Worm (Caenorhabditis elegans) whole organism, L2 larva: ENCODE measurements around the gene F46F5.5.

Experiments
- C34F6.9 ChIP-seq: fragments of 150-350 bp; optimal IDR thresholded peaks from 2 replicates; lab custom pipeline; 2014; ENCODE audit warnings: missing biosample characterization, missing genetic modification characterization
- Y55F3AM.14 ChIP-seq: fragments of 200-800 bp; sonication (Bioruptor generic); optimal IDR thresholded peaks from 2 replicates; lab custom pipeline; 2018; ENCODE audit warnings: mild to moderate bottlenecking, missing genetic modification characterization, missing compliant biosample characterization
- aly-2 ChIP-seq: fragments of 150-350 bp; optimal IDR thresholded peaks from 2 replicates; lab custom pipeline; 2014; ENCODE audit warnings: missing biosample characterization, missing genetic modification characterization
- blmp-1 ChIP-seq: sonication (generic microtip); optimal IDR thresholded peaks from 2 replicates; lab custom pipeline; 2017; ENCODE audit warnings: missing genetic modification characterization, mild to moderate bottlenecking, missing compliant biosample characterization, antibody characterized with exemption, moderate library complexity; ENCODE audit not compliant: insufficient read depth
- ceh-82 ChIP-seq: fragments of 150-350 bp; optimal IDR thresholded peaks from 2 replicates; lab custom pipeline; 2014; ENCODE audit warnings: missing biosample characterization, missing genetic modification characterization
- dmd-4 ChIP-seq: sonication (generic microtip); optimal IDR thresholded peaks from 2 replicates; lab custom pipeline; 2017; ENCODE audit warnings: missing biosample characterization, missing genetic modification characterization
- egl-27 ChIP-seq: sonication (generic microtip); optimal IDR thresholded peaks from 3 replicates; lab custom pipeline; 2017; ENCODE audit warnings: missing biosample characterization, missing genetic modification reagents, missing genetic modification characterization
- elt-1 ChIP-seq: fragments of 150-350 bp; optimal IDR thresholded peaks from 2 replicates; lab custom pipeline; 2014; ENCODE audit warnings: missing biosample characterization, missing genetic modification characterization
- elt-3 ChIP-seq: sonication (generic microtip); optimal IDR thresholded peaks from 2 replicates; lab custom pipeline; 2017; ENCODE audit warnings: missing biosample characterization, missing genetic modification characterization
- gmeb-1 ChIP-seq: fragments of 150-350 bp; optimal IDR thresholded peaks from 2 replicates; lab custom pipeline; 2014; ENCODE audit warnings: missing biosample characterization, missing genetic modification characterization
- lin-11 ChIP-seq: fragments of 150-350 bp; sonication (generic microtip); optimal IDR thresholded peaks from 2 replicates; lab custom pipeline; 2014; ENCODE audit warnings: missing biosample characterization, missing genetic modification characterization, inconsistent platforms, mixed read lengths
- lin-39 ChIP-seq: fragments of 150-350 bp; optimal IDR thresholded peaks from 2 replicates; lab custom pipeline; 2014; ENCODE audit warnings: missing biosample characterization, missing genetic modification reagents, missing genetic modification characterization
- lsy-2 ChIP-seq, 2 experiments: fragments of 150-350 bp in 1 of 2; sonication (generic microtip) in 1 of 2; optimal IDR thresholded peaks; 2 replicates each; lab custom pipeline; 2014 to 2017; ENCODE audit warnings: missing biosample characterization in 2 of 2, missing genetic modification characterization in 2 of 2
- mbf-1 ChIP-seq: sonication (generic microtip); optimal IDR thresholded peaks from 2 replicates; lab custom pipeline; 2017; ENCODE audit warnings: missing biosample characterization, missing genetic modification characterization
- mdl-1 ChIP-seq, 2 experiments: fragments of 150-350 bp in 1 of 2; sonication (generic microtip) in 1 of 2; optimal IDR thresholded peaks; 2 replicates each; lab custom pipeline; 2017; ENCODE audit warnings: missing biosample characterization in 2 of 2, missing genetic modification characterization in 2 of 2
- nhr-10 ChIP-seq: sonication (generic microtip); optimal IDR thresholded peaks from 2 replicates; lab custom pipeline; 2017; ENCODE audit warnings: missing biosample characterization, missing genetic modification characterization
- nhr-11 ChIP-seq: fragments of 150-350 bp; optimal IDR thresholded peaks from 2 replicates; lab custom pipeline; 2014; ENCODE audit warnings: missing biosample characterization, missing genetic modification characterization
- nhr-12 ChIP-seq: fragments of 150-350 bp; optimal IDR thresholded peaks from 2 replicates; lab custom pipeline; 2014; ENCODE audit warnings: missing biosample characterization, missing genetic modification characterization
- nhr-129 ChIP-seq: fragments of 150-350 bp; optimal IDR thresholded peaks from 2 replicates; lab custom pipeline; 2014; ENCODE audit warnings: missing biosample characterization, missing genetic modification characterization
- nhr-21 ChIP-seq: fragments of 150-350 bp; optimal IDR thresholded peaks from 2 replicates; lab custom pipeline; 2014; ENCODE audit warnings: missing biosample characterization, missing genetic modification characterization
- nhr-237 ChIP-seq: fragments of 150-350 bp; optimal IDR thresholded peaks from 2 replicates; lab custom pipeline; 2014; ENCODE audit warnings: missing biosample characterization, missing genetic modification characterization
- peb-1 ChIP-seq: fragments of 150-350 bp; optimal IDR thresholded peaks from 2 replicates; lab custom pipeline; 2014; ENCODE audit warnings: missing biosample characterization, missing genetic modification characterization
- sem-4 ChIP-seq: fragments of 150-350 bp; optimal IDR thresholded peaks from 2 replicates; lab custom pipeline; 2014; ENCODE audit warnings: missing biosample characterization, missing genetic modification reagents, missing genetic modification characterization
- skn-1 ChIP-seq: sonication (generic microtip); optimal IDR thresholded peaks from 2 replicates; lab custom pipeline; 2017; ENCODE audit warnings: missing biosample characterization, missing genetic modification characterization
- sma-3 ChIP-seq: sonication (generic microtip); optimal IDR thresholded peaks from 2 replicates; lab custom pipeline; 2016; ENCODE audit warnings: missing genetic modification reagents, missing genetic modification characterization, missing compliant biosample characterization
- sma-9 ChIP-seq, 2 experiments: fragments of 150-350 bp in 1 of 2; sonication (generic microtip) in 1 of 2; optimal IDR thresholded peaks; 2 replicates each; lab custom pipeline; 2014 to 2016; ENCODE audit warnings: missing genetic modification characterization in 2 of 2, mild to moderate bottlenecking in 1 of 2, missing biosample characterization in 1 of 2, missing compliant biosample characterization in 1 of 2, missing genetic modification reagents in 1 of 2, moderate library complexity in 1 of 2
- unc-39 ChIP-seq: fragments of 150-350 bp; optimal IDR thresholded peaks from 2 replicates; lab custom pipeline; 2014; ENCODE audit warnings: missing biosample characterization, missing genetic modification characterization
- unc-55 ChIP-seq: fragments of 150-350 bp; sonication (generic microtip); optimal IDR thresholded peaks from 3 replicates; lab custom pipeline; 2014; ENCODE audit warnings: missing biosample characterization, missing genetic modification reagents, missing genetic modification characterization
- zag-1 ChIP-seq: fragments of 150-350 bp; optimal IDR thresholded peaks from 2 replicates; lab custom pipeline; 2014; ENCODE audit warnings: missing biosample characterization, missing genetic modification characterization
- ztf-1 ChIP-seq: fragments of 200-800 bp; sonication (Bioruptor generic); conservative IDR thresholded peaks from 2 replicates; pipeline ENCODE4 v1.3.6; 2022; ENCODE audit warnings: missing genetic modification characterization, missing compliant biosample characterization
- ztf-11 ChIP-seq: sonication (generic microtip); optimal IDR thresholded peaks from 2 replicates; lab custom pipeline; 2017; ENCODE audit warnings: missing biosample characterization, missing genetic modification characterization

F46F5.5 gene

DNA sequence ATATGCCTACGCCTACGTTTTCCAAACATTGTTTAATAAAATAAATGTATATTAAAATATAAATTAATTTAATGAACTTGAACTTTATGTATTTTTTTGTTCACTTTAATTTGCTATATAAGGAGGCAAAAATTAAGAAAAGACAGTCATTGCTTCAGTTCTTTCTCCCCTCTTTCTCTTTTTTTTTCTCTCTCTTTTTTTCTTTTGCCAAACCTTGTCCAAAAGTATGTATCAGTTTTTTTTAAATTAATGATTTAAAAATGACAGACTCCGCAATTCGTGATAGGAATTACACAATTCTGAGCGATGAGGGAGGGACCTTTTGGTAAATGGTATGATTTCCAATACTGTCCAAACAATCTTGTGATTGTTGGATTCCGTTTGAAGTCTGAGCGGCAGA, 9.8 kb downstream of the F46F5.5 start, which contains the start of gene F46F5.13:
F46F5.13 (plus strand) TSS at position 301 of the 400 bp plus-strand sequence.
- TF ChIP-seq nhr-12 (tag; lab: Kevin White, UChicago) (no peak), sem-4 (no peak), C34F6.9 (tag; lab: Kevin White, UChicago) (no peak), nhr-237 (tag; lab: Kevin White, UChicago) (no peak), blmp-1 (tag; lab: Kevin White, UChicago) (no peak)

DNA sequence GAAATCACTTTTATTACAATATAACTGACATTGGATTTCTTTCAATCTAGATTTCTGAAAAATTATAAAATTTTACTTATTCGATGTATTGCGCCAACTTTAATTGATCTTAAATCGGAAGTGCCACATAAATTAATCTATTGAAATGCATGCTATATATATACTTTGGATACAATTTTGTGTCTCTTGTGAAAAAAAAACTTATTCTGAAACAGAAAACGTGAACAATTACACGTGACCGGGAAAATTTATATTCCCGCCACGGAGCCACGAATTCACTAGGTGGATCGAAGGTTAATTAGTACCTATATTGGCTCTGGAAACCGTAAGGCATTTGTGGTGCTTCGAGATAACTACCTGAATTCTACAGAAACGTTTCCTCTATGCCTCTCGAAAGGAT, 13.1 kb downstream of the F46F5.5 start, which contains the start of gene F46F5.14:
F46F5.14 (plus strand) TSS at position 301 of the 400 bp plus-strand sequence.
- no peak for TF ChIP-seq mbf-1 (tag; lab: Kevin White, UChicago)
- TF ChIP-seq gmeb-1: no peak
- TF ChIP-seq lin-11 (tag; lab: Kevin White, UChicago): no peak
- TF ChIP-seq unc-55: no peak
- no peak for TF ChIP-seq sma-3 (GFP tag; lab: Kevin White, UChicago)
- TF ChIP-seq nhr-10 (tag; lab: Kevin White, UChicago): no peak
- TF ChIP-seq unc-39: no peak
- TF ChIP-seq aly-2 (tag; lab: Kevin White, UChicago): no peak
- no peak for TF ChIP-seq nhr-129 (tag; lab: Kevin White, UChicago)
- no peak for TF ChIP-seq elt-3 (tag; lab: Kevin White, UChicago)
- TF ChIP-seq egl-27 (tag; lab: Kevin White, UChicago): no peak
- no peak for TF ChIP-seq sma-9 (GFP tag; optimal IDR thresholded peaks at IDR 0.05; lab: Kevin White, UChicago)
- no peak for TF ChIP-seq sma-9 (tag; optimal IDR thresholded peaks at IDR 0.05; lab: Kevin White, UChicago)
- no peak for TF ChIP-seq ztf-1 (GFP tag; lab: Robert Waterston, UW)
- TF ChIP-seq nhr-11: no peak
- TF ChIP-seq lsy-2 (tag; optimal IDR thresholded peaks at IDR 0.05; lab: Kevin White, UChicago): no peak
- TF ChIP-seq dmd-4 (tag; lab: Kevin White, UChicago): no peak

DNA sequence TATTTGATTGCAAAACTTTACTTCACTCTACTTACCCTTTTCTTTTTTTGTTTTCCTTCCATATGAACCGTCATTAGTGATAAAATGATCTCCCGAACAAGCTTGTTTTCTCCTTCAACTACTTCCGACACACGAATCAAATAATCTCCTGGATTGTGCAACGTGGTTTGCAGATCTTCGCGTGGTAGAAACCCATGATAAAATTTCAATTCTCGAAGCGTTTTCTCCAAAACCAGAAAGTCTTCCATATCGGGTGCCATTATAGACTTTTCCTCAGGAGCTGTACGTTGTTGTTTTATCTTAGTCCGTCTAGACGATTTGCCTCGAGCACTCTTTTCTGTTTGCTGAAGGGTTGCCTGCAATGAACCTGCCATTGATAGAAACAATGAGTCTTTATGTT, 15.4 kb downstream of the F46F5.5 start:
- TF ChIP-seq ztf-11 (tag; lab: Kevin White, UChicago): no peak
- TF ChIP-seq nhr-21 (tag; lab: Kevin White, UChicago): no peak
- TF ChIP-seq ztf-1 (GFP tag; lab: Robert Waterston, UW): no peak
- no peak for TF ChIP-seq lsy-2 (tag; optimal IDR thresholded peaks at IDR 0.05; lab: Kevin White, UChicago)
- no peak for TF ChIP-seq nhr-237 (tag; lab: Kevin White, UChicago)
- no peak for TF ChIP-seq lin-39 (tag; lab: Kevin White, UChicago)
- TF ChIP-seq elt-1: no peak
- TF ChIP-seq mdl-1 (tag; optimal IDR thresholded peaks at IDR 0.05; lab: Kevin White, UChicago): no peak
- TF ChIP-seq Y55F3AM.14 (GFP tag; lab: Kevin White, UChicago): no peak
- TF ChIP-seq, all 48 proteins: peak for 0

DNA sequence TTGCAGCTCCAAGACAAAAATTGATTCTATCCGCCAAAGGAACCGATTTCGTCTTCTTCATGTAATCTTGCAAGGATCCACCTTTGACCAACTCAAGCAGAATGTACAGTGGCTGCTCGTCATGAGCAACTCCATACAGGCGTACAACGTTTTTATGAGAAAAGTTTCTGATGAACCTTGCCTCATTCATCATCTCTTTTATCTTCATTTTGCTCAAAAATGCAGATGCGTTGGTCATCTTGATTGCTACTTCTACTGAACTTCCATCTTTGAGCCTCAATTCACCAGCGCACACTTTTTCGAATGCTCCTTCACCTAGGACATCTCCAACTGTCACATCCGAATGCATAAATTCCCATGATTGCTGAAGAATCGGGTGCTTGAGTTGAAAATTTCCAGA, 15.9 kb downstream of the F46F5.5 start:
- TF ChIP-seq sma-3 (GFP tag; lab: Kevin White, UChicago): no peak
- no peak for TF ChIP-seq aly-2 (tag; lab: Kevin White, UChicago)
- no peak for TF ChIP-seq nhr-129 (tag; lab: Kevin White, UChicago)
- TF ChIP-seq nhr-21 (tag; lab: Kevin White, UChicago): no peak
- no peak for TF ChIP-seq lin-11 (tag; lab: Kevin White, UChicago)
- TF ChIP-seq skn-1 (tag; lab: Kevin White, UChicago): no peak
- TF ChIP-seq nhr-11: no peak
- no peak for TF ChIP-seq nhr-237 (tag; lab: Kevin White, UChicago)
- no peak for TF ChIP-seq sem-4
- TF ChIP-seq, all 48 proteins: peak for 0

DNA sequence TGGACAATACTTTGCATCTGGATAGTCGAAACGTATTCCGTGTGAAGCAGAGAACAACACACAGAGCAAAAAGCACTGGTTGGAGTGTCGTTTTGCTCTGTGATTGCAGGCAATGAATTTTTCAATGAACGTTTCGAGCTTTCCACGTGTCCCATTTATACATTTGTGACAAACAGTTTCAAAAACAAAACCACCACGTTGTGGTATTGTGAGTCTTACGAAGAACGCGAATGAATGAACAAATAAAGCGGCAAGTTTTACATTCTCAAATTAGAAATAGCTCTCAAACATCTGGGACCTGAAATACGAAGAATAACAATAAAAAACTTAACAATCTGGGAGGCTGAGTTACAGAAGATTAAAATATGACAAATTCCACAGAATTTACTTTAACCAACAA, 21.0 kb downstream of the F46F5.5 start, which contains the start of gene F46F5.1:
F46F5.1 (minus strand) TSS at position 101 of the 400 bp plus-strand sequence.
- TF ChIP-seq zag-1 (tag; lab: Kevin White, UChicago) (no peak), sem-4 (no peak), unc-55 (no peak), ceh-82 (tag; lab: Kevin White, UChicago) (no peak), peb-1 (tag; lab: Kevin White, UChicago) (no peak), sma-9 (GFP tag; optimal IDR thresholded peaks at IDR 0.05; lab: Kevin White, UChicago) (no peak), sma-9 (tag; optimal IDR thresholded peaks at IDR 0.05; lab: Kevin White, UChicago) (no peak), nhr-21 (tag; lab: Kevin White, UChicago) (no peak)
